ENCODE assay signal across 2 worm cellular contexts in the genomic region with DNA sequence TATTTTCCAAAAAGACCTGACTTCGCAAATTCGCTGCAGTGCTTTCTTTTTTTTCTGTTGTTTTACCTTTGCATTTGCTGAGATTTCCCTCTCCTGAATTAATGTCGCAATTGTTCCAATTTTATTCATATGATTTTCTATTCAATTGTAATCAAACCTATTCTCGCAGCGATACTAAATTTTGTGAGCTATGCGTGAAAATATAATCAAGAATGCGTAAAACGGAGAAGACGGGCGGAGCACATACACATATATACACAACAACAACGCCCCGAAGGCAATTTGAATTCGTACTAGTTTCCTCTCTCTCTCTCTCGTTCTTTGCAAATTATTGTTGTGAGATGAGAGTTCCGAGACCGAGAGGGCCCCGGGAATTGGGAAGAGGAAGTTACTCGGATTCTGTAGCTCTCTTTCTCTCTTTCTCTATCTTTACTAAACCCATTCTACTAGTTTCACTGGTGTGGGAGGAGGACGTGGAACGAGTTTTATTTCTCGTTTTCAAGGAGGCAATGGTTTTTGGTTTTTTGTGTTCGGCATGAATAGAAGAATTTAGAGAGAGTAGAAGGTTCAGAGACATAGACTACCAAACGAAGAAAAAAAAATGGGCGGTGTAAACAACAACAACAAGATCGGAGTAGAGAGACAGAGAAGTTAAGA.
TF ChIP-seq lines count a peak whose summit lies in the region.

No protein-coding gene starts in this region.

TF ChIP-seq in whole organism, L2 larva, 48 proteins besides CTCF, POLR2A, EP300 and RAD21 (continued from another document):
- no peak for TF ChIP-seq nhr-12 (tag; optimal IDR thresholded peaks at IDR 0.05; lab: Kevin White, UChicago)
- peak; percentile 18 for TF ChIP-seq zag-1 (tag; optimal IDR thresholded peaks at IDR 0.05; lab: Kevin White, UChicago)
- TF ChIP-seq nhr-6 (tag; optimal IDR thresholded peaks at IDR 0.05; lab: Kevin White, UChicago) = no peak
- TF ChIP-seq ceh-82 (tag; optimal IDR thresholded peaks at IDR 0.05; lab: Kevin White, UChicago) = no peak
- no peak for TF ChIP-seq egl-27 (tag; optimal IDR thresholded peaks at IDR 0.05; lab: Kevin White, UChicago)
- no peak for TF ChIP-seq gmeb-1 (tag; optimal IDR thresholded peaks at IDR 0.05; lab: Kevin White, UChicago)
- peak in 1 of 2 experiments; percentile 25 for TF ChIP-seq mdl-1 (tag; optimal IDR thresholded peaks at IDR 0.05; lab: Kevin White, UChicago)
- TF ChIP-seq nhr-10 (tag; optimal IDR thresholded peaks at IDR 0.05; lab: Kevin White, UChicago) = no peak
- TF ChIP-seq ama-1 (optimal IDR thresholded peaks at IDR 0.05; lab: Kevin White, UChicago) = peak; percentile 27
- TF ChIP-seq alr-1 (tag; optimal IDR thresholded peaks at IDR 0.05; lab: Kevin White, UChicago) = no peak
- peak; percentile 52 for TF ChIP-seq F13H6.1 (tag; optimal IDR thresholded peaks at IDR 0.05; lab: Kevin White, UChicago)
- no peak for TF ChIP-seq sma-3 (GFP tag; optimal IDR thresholded peaks at IDR 0.05; lab: Kevin White, UChicago)

TF ChIP-seq in whole organism, L3 larva, 47 proteins besides CTCF, POLR2A, EP300 and RAD21 (continued from another document):
- TF ChIP-seq nhr-12 (tag; optimal IDR thresholded peaks at IDR 0.05; lab: Kevin White, UChicago) (no peak), nhr-67 (tag; optimal IDR thresholded peaks at IDR 0.05; lab: Kevin White, UChicago) (no peak), nhr-11 (tag; optimal IDR thresholded peaks at IDR 0.05; lab: Kevin White, UChicago) (no peak), ceh-82 (tag; optimal IDR thresholded peaks at IDR 0.05; lab: Kevin White, UChicago) (no peak), elt-3 (tag; optimal IDR thresholded peaks at IDR 0.05; lab: Kevin White, UChicago) (no peak), fkh-10 (GFP tag; optimal IDR thresholded peaks at IDR 0.05; lab: Kevin White, UChicago) (peak; percentile 18), sea-2 (GFP tag; optimal IDR thresholded peaks at IDR 0.05; lab: Kevin White, UChicago) (no peak), pqm-1 (tag; optimal IDR thresholded peaks at IDR 0.05; lab: Kevin White, UChicago) (no peak), R02D3.7 (tag; optimal IDR thresholded peaks at IDR 0.05; lab: Kevin White, UChicago) (no peak), nhr-77 (tag; optimal IDR thresholded peaks at IDR 0.05; lab: Kevin White, UChicago) (no peak)
